Worm (Caenorhabditis elegans) whole organism, mixed stage, embryonic: Measurements from ENCODE around the gene F10C2.7.

ENCODE experiments used
- M03D4.4 ChIP-seq: sonication (generic microtip); optimal IDR thresholded peaks from 2 replicates; lab custom pipeline; 2017; ENCODE audit warnings: mild to moderate bottlenecking, missing genetic modification characterization, missing compliant biosample characterization
- bed-3 ChIP-seq: fragments of 200-800 bp; sonication (Bioruptor generic); optimal IDR thresholded peaks from 3 replicates; lab custom pipeline; 2018; ENCODE audit warnings: mild to moderate bottlenecking, missing genetic modification characterization, moderate library complexity, missing compliant biosample characterization
- blmp-1 ChIP-seq: fragments of 150-350 bp; optimal IDR thresholded peaks from 2 replicates; lab custom pipeline; 2014; ENCODE audit warnings: missing biosample characterization, missing genetic modification characterization
- ceh-39 ChIP-seq: fragments of 150-350 bp; optimal IDR thresholded peaks from 2 replicates; lab custom pipeline; 2014; ENCODE audit warnings: missing biosample characterization, missing genetic modification characterization
- ceh-43 ChIP-seq: fragments of 200-800 bp; sonication (Bioruptor generic); optimal IDR thresholded peaks from 2 replicates; lab custom pipeline; 2018; ENCODE audit warnings: mild to moderate bottlenecking, missing genetic modification characterization, moderate library complexity, missing compliant biosample characterization
- ceh-83 ChIP-seq: fragments of 200-800 bp; sonication (Bioruptor generic); optimal IDR thresholded peaks from 2 replicates; lab custom pipeline; 2018; ENCODE audit warnings: mild to moderate bottlenecking, missing genetic modification characterization, missing compliant biosample characterization
- ces-1 ChIP-seq: fragments of 150-350 bp; optimal IDR thresholded peaks from 2 replicates; lab custom pipeline; 2014; ENCODE audit warnings: missing biosample characterization, missing genetic modification reagents, missing genetic modification characterization
- cnd-1 ChIP-seq: fragments of 200-800 bp; sonication (Bioruptor generic); optimal IDR thresholded peaks from 2 replicates; lab custom pipeline; 2018; ENCODE audit warnings: mild to moderate bottlenecking, missing genetic modification characterization, missing compliant biosample characterization
- drap-1 ChIP-seq: fragments of 200-800 bp; sonication (Bioruptor generic); optimal IDR thresholded peaks from 3 replicates; lab custom pipeline; 2018; ENCODE audit warnings: mild to moderate bottlenecking, missing genetic modification characterization, missing compliant biosample characterization
- elt-1 ChIP-seq: sonication (generic microtip); optimal IDR thresholded peaks from 2 replicates; lab custom pipeline; 2017; ENCODE audit warnings: missing genetic modification characterization, mild to moderate bottlenecking, missing compliant biosample characterization, antibody characterized with exemption, moderate library complexity, borderline replicate concordance; ENCODE audit not compliant: insufficient read depth
- elt-3 ChIP-seq: fragments of 150-350 bp; optimal IDR thresholded peaks from 2 replicates; lab custom pipeline; 2014; ENCODE audit warnings: missing biosample characterization, missing genetic modification characterization
- flh-1 ChIP-seq: fragments of 200-800 bp; sonication (Bioruptor generic); optimal IDR thresholded peaks from 2 replicates; lab custom pipeline; 2018; ENCODE audit warnings: mild to moderate bottlenecking, missing genetic modification characterization, moderate library complexity, missing compliant biosample characterization
- ham-2 ChIP-seq: fragments of 200-800 bp; sonication (Bioruptor generic); optimal IDR thresholded peaks from 2 replicates; lab custom pipeline; 2018; ENCODE audit warnings: mild to moderate bottlenecking, missing genetic modification characterization, missing compliant biosample characterization
- hlh-1 ChIP-seq: fragments of 150-350 bp; optimal IDR thresholded peaks from 2 replicates; lab custom pipeline; 2014; ENCODE audit warnings: missing biosample characterization, missing genetic modification reagents, missing genetic modification characterization
- lin-32 ChIP-seq: fragments of 200-800 bp; sonication (Bioruptor generic); optimal IDR thresholded peaks from 2 replicates; lab custom pipeline; 2018; ENCODE audit warnings: mild to moderate bottlenecking, missing genetic modification characterization, missing compliant biosample characterization
- mep-1 ChIP-seq: fragments of 150-350 bp; optimal IDR thresholded peaks from 2 replicates; lab custom pipeline; 2017; ENCODE audit warnings: missing biosample characterization, missing genetic modification reagents, missing genetic modification characterization, inconsistent platforms
- mls-2 ChIP-seq: sonication (generic microtip); optimal IDR thresholded peaks from 2 replicates; lab custom pipeline; 2016; ENCODE audit warnings: mild to moderate bottlenecking, missing genetic modification characterization, moderate library complexity, missing compliant biosample characterization
- nhr-2 ChIP-seq: fragments of 150-350 bp; optimal IDR thresholded peaks from 2 replicates; lab custom pipeline; 2014; ENCODE audit warnings: missing biosample characterization, missing genetic modification characterization
- nhr-28 ChIP-seq: fragments of 150-350 bp; optimal IDR thresholded peaks from 2 replicates; lab custom pipeline; 2014; ENCODE audit warnings: missing biosample characterization, missing genetic modification characterization
- nhr-76 ChIP-seq: sonication (generic microtip); optimal IDR thresholded peaks from 2 replicates; lab custom pipeline; 2017; ENCODE audit warnings: missing biosample characterization, missing genetic modification characterization
- sem-2 ChIP-seq: fragments of 200-800 bp; sonication (Bioruptor generic); optimal IDR thresholded peaks from 2 replicates; lab custom pipeline; 2018; ENCODE audit warnings: mild to moderate bottlenecking, missing genetic modification characterization, missing compliant biosample characterization
- sptf-1 ChIP-seq: sonication (generic microtip); optimal IDR thresholded peaks from 2 replicates; lab custom pipeline; 2017; ENCODE audit warnings: mild to moderate bottlenecking, missing genetic modification characterization, moderate library complexity, missing compliant biosample characterization
- tbx-8 ChIP-seq: fragments of 200-800 bp; sonication (Bioruptor generic); optimal IDR thresholded peaks from 2 replicates; lab custom pipeline; 2018; ENCODE audit warnings: mild to moderate bottlenecking, missing genetic modification characterization, moderate library complexity, missing compliant biosample characterization
- unc-120 ChIP-seq: sonication (generic microtip); optimal IDR thresholded peaks from 2 replicates; lab custom pipeline; 2017; ENCODE audit warnings: missing genetic modification characterization, missing compliant biosample characterization; ENCODE audit not compliant: poor library complexity, severe bottlenecking
- zip-8 ChIP-seq: fragments of 150-350 bp; optimal IDR thresholded peaks from 2 replicates; lab custom pipeline; 2014; ENCODE audit warnings: missing biosample characterization, missing genetic modification characterization
- ztf-11 ChIP-seq: fragments of 150-350 bp; optimal IDR thresholded peaks from 2 replicates; lab custom pipeline; 2014; ENCODE audit warnings: missing biosample characterization, missing genetic modification characterization

The F10C2.7 gene

DNA sequence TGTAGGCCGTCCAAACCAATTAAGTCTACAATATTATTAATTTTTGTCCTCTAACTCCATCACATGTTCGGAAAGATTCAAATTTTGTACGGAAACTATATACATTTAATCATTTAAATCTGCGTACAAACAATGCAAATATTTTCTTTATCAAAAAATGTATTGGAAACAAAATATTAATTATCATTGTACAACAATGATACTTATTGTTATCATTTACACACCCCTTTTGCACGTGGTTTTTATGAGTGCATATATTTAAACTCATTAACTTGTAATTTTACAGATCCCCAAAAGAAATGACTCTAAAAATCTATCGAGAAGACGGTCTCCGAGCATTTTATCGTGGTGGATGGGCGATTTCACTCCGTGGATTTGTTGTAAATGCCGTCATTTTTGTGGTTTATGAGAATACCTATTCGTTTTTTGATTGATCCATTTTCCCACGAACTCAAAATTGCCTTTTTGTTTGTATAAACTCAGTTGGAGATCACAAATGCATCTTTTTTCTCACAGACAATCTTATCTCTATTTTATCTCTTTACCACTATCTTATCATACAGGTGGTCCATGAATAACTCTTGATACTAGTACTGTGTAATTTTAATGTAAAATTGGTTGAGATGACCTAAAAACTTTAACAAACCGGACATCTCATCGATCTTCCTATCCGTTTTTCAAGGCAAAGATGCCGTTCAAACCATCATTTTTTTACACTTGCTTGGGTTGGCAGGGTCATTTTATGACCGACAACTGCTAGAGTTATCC, 32.4 kb downstream of the F10C2.7 start:
- TF ChIP-seq elt-3: no peak
- TF ChIP-seq ham-2 (GFP tag; lab: Kevin White, UChicago): no peak
- TF ChIP-seq unc-120: no peak
- no peak for TF ChIP-seq sptf-1 (tag; lab: Kevin White, UChicago)
- TF ChIP-seq hlh-1 (tag; lab: Kevin White, UChicago): peak; percentile 67
- TF ChIP-seq ceh-83 (GFP tag; lab: Kevin White, UChicago): no peak

DNA sequence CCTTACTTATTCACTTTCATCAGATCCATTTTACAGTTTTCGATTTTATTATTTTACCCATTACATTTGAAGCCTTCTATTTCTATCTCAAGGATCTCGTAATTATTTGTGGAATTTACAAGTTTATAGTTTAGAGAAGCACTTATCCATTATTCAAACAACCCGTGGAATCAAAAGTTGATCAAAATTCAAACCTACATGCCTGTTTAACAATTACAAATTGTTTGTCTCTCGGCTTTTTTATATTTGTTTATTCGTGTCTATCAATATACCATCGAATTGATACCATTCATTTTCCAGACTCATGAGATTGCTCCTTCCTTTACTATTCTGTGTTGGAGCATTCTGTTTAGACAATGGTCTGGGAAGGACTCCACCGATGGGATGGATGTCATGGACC, 33.2 kb downstream of the F10C2.7 start, which contains the start of gene gana-1:
Gene gana-1 (plus strand): TSS at position 301 of the 400 bp plus-strand sequence.
- TF ChIP-seq elt-3 (no peak), mls-2 (no peak), nhr-76 (tag; lab: Kevin White, UChicago) (no peak), M03D4.4 (tag; lab: Kevin White, UChicago) (no peak), tbx-8 (GFP tag; lab: Kevin White, UChicago) (no peak), ceh-83 (GFP tag; lab: Kevin White, UChicago) (no peak), zip-8 (tag; lab: Kevin White, UChicago) (no peak), nhr-2 (tag; lab: Kevin White, UChicago) (no peak), sem-2 (GFP tag; lab: Kevin White, UChicago) (no peak), bed-3 (GFP tag; lab: Kevin White, UChicago) (no peak), ceh-39 (tag; lab: Kevin White, UChicago) (no peak), lin-32 (GFP tag; lab: Kevin White, UChicago) (no peak), mep-1 (tag; lab: Kevin White, UChicago) (no peak), blmp-1 (tag; lab: Kevin White, UChicago) (no peak), ceh-43 (GFP tag; lab: Kevin White, UChicago) (no peak), sptf-1 (tag; lab: Kevin White, UChicago) (no peak), ztf-11 (tag; lab: Kevin White, UChicago) (no peak), ham-2 (GFP tag; lab: Kevin White, UChicago) (no peak), drap-1 (GFP tag; lab: Kevin White, UChicago) (no peak)
- TF ChIP-seq, all 35 proteins: peak for 0

DNA sequence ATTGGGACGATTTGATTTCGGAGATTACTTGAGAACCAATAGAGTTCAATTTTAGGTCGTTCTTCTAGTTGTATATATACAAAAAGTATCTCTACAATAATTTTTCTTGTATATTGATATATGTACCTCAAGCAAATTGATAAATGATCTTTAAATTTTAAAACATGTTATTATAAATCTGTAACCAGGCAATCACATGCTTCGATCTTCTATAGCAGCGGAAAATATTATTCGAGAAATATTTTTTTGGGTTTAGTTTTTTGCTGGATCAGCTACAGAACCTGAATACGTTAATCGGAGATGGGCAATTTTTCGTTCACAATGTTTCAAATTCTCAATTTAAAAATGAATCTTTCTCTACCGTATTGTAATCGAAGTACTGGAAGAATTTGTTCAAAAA, 35.1 kb downstream of the F10C2.7 start, which contains the start of gene R07B7.12:
Gene R07B7.12 (plus strand): TSS at position 301 of the 400 bp plus-strand sequence.
- TF ChIP-seq mep-1 (tag; lab: Kevin White, UChicago): no peak
- TF ChIP-seq zip-8 (tag; lab: Kevin White, UChicago): no peak
- no peak for TF ChIP-seq unc-120
- no peak for TF ChIP-seq cnd-1

DNA sequence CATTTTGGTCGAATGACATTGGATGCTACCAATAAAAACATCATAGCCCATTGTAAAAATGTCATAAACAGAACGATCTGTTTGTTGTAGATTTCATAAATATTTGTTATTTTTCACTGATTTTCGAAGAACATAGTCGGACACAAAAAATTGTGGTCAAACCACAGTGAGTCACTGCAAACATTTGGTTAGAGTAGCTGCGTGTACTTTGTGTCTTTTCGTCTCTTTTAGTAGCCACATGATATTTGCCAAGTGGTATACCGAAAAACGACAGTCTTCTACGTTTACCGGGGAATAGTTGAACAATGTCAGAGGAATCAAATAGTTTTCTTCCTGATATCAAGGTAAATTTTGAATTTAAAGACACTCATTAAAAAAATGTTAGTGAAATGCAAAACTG, 38.1 kb downstream of the F10C2.7 start, which contains the start of gene nhr-206:
Gene nhr-206 (plus strand): TSS at position 248 of the 400 bp plus-strand sequence.
- TF ChIP-seq mls-2 (no peak), mep-1 (tag; lab: Kevin White, UChicago) (no peak), nhr-76 (tag; lab: Kevin White, UChicago) (no peak), bed-3 (GFP tag; lab: Kevin White, UChicago) (no peak), lin-32 (GFP tag; lab: Kevin White, UChicago) (no peak), zip-8 (tag; lab: Kevin White, UChicago) (no peak), flh-1 (GFP tag; lab: Kevin White, UChicago) (no peak)
- TF ChIP-seq, all 35 proteins: peak for 0

DNA sequence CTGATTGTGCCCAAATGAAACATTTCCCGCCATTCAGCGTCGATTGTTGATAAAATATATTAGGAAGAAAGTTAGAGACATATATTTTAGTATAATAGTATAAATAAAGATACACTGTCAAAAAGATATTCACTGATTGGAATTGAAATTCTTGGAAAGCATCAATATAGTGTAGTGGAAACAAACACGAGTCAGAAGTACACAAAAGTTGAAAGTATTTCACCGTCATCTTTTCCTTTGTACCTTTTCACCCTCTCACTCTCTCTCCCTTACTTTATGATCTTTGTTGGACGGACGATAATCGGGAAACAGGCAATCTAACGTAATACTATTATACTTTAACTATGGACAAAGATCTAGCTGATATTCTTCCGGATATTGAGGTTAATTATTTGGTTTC, 40.3 kb downstream of the F10C2.7 start, which contains the start of gene nhr-208:
Gene nhr-208 (plus strand): TSS at position 288 of the 400 bp plus-strand sequence.
- TF ChIP-seq elt-1 (tag; lab: Kevin White, UChicago) (peak; percentile 42), ztf-11 (tag; lab: Kevin White, UChicago) (no peak)
- TF ChIP-seq, all 35 proteins: peak for 1

DNA sequence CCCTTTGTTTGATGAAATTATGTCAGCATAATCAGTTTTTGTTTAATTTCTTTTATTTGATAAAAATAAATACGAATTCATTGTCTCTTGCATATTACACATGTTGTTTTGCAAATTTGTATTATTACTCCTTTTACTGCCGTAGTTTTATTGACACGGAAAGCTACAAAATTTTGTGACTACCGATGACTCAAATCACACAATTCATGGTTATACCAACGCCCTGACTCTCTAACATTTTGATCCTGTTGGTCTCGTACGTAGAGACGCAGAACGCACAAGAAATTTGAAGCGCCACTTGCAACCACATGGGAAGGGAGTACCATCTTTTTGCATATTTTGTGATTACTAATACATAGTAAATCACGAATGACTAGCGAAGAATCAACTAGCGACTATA, 42.2 kb downstream of the F10C2.7 start, which contains the start of gene nhr-207:
Gene nhr-207 (plus strand): TSS at position 282 of the 400 bp plus-strand sequence.
- TF ChIP-seq hlh-1 (tag; lab: Kevin White, UChicago): no peak
- TF ChIP-seq drap-1 (GFP tag; lab: Kevin White, UChicago): no peak
- TF ChIP-seq nhr-28: no peak
- TF ChIP-seq ces-1 (GFP tag; lab: Kevin White, UChicago): peak; percentile 28
- TF ChIP-seq, all 35 proteins: peak for 1
